Fruit fly (Drosophila melanogaster) whole organism, embryonic: Measurements from ENCODE around the gene Psn.

Experiments
- Aef1 ChIP-seq: fragments of 200-800 bp; sonication (Bioruptor generic); IDR thresholded peaks from 3 replicates; pipeline ENCODE4 v1.3.6; 2022; ENCODE audit warnings: missing biosample characterization, missing genetic modification characterization
- Atf6 ChIP-seq: fragments of 200-800 bp; sonication (Bioruptor generic); IDR thresholded peaks from 2 replicates; pipeline ENCODE4 v1.3.6; 2022; ENCODE audit warnings: missing biosample characterization, missing genetic modification characterization
- Blimp-1 ChIP-seq: fragments of 200-800 bp; sonication (Bioruptor generic); optimal IDR thresholded peaks from 3 replicates; lab custom pipeline; 2018; ENCODE audit warnings: missing biosample characterization, missing genetic modification characterization, mild to moderate bottlenecking, moderate library complexity, missing genetic modification reagents
- CG10431 ChIP-seq: fragments of 200-800 bp; sonication (Bioruptor generic); optimal IDR thresholded peaks from 3 replicates; lab custom pipeline; 2018; ENCODE audit warnings: missing biosample characterization, mild to moderate bottlenecking, missing genetic modification characterization
- CG11695 ChIP-seq: fragments of 200-800 bp; sonication (Bioruptor generic); IDR thresholded peaks from 3 replicates; pipeline ENCODE4 v1.3.6; 2022; ENCODE audit warnings: missing biosample characterization, missing genetic modification characterization
- CG11723 ChIP-seq: fragments of 200-800 bp; sonication (Bioruptor generic); optimal IDR thresholded peaks from 2 replicates; lab custom pipeline; 2017; ENCODE audit warnings: missing biosample characterization, mild to moderate bottlenecking, missing genetic modification characterization
- CG12104 ChIP-seq: fragments of 200-800 bp; sonication (Bioruptor generic); optimal IDR thresholded peaks from 3 replicates; lab custom pipeline; 2016; ENCODE audit warnings: missing biosample characterization, missing genetic modification characterization
- CG12299 ChIP-seq: fragments of 200-800 bp; sonication (Bioruptor generic); optimal IDR thresholded peaks from 2 replicates; lab custom pipeline; 2018; ENCODE audit warnings: missing biosample characterization, mild to moderate bottlenecking, missing genetic modification characterization
- CG14050 ChIP-seq: fragments of 200-800 bp; sonication (Bioruptor generic); IDR thresholded peaks from 3 replicates; pipeline ENCODE4 v1.3.6; 2022; ENCODE audit warnings: missing biosample characterization, missing genetic modification characterization
- CG14441 ChIP-seq: fragments of 200-800 bp; sonication (Bioruptor generic); IDR thresholded peaks from 2 replicates; pipeline ENCODE4 v1.3.6; 2022; ENCODE audit warnings: missing biosample characterization, missing genetic modification characterization
- CG17802 ChIP-seq: fragments of 200-800 bp; sonication (Bioruptor generic); optimal IDR thresholded peaks from 2 replicates; lab custom pipeline; 2018; ENCODE audit warnings: missing biosample characterization, mild to moderate bottlenecking, missing genetic modification characterization, moderate library complexity
- CG17829 ChIP-seq: fragments of 200-800 bp; optimal IDR thresholded peaks from 2 replicates; lab custom pipeline; 2019; ENCODE audit warnings: missing biosample characterization, mild to moderate bottlenecking, missing genetic modification characterization, moderate library complexity
- CG2199 ChIP-seq: fragments of 200-800 bp; sonication (Bioruptor generic); IDR thresholded peaks from 3 replicates; pipeline ENCODE4 v1.3.6; 2022; ENCODE audit warnings: missing biosample characterization, missing genetic modification characterization
- CG2712 ChIP-seq: fragments of 200-800 bp; optimal IDR thresholded peaks from 3 replicates; lab custom pipeline; 2019; ENCODE audit warnings: missing biosample characterization, mild to moderate bottlenecking, missing genetic modification characterization, moderate library complexity
- CG2889 ChIP-seq: fragments of 200-800 bp; sonication (Bioruptor generic); IDR thresholded peaks from 3 replicates; pipeline ENCODE4 v1.3.6; 2022; ENCODE audit warnings: missing biosample characterization, missing genetic modification characterization
- CG30403 ChIP-seq: fragments of 200-800 bp; sonication (Bioruptor generic); optimal IDR thresholded peaks from 3 replicates; lab custom pipeline; 2016; ENCODE audit warnings: missing biosample characterization, missing genetic modification characterization
- CG31365 ChIP-seq: fragments of 200-800 bp; sonication (Bioruptor generic); optimal IDR thresholded peaks from 2 replicates; lab custom pipeline; 2018; ENCODE audit warnings: missing biosample characterization, mild to moderate bottlenecking, missing genetic modification characterization
- CG32767 ChIP-seq: fragments of 200-800 bp; sonication (Bioruptor generic); IDR thresholded peaks from 2 replicates; pipeline ENCODE4 v1.3.6; 2022; ENCODE audit warnings: missing biosample characterization, missing genetic modification characterization
- CG42726 ChIP-seq: fragments of 200-800 bp; sonication (Bioruptor generic); IDR thresholded peaks from 2 replicates; pipeline ENCODE4 v1.3.6; 2022; ENCODE audit warnings: missing biosample characterization, missing genetic modification characterization; ENCODE audit not compliant: partially characterized antibody
- CG4282 ChIP-seq: fragments of 200-800 bp; sonication (Bioruptor generic); optimal IDR thresholded peaks from 2 replicates; lab custom pipeline; 2016; ENCODE audit warnings: missing biosample characterization, missing genetic modification characterization
- CG4854 ChIP-seq: fragments of 200-800 bp; sonication (Bioruptor generic); optimal IDR thresholded peaks from 2 replicates; lab custom pipeline; 2016; ENCODE audit warnings: missing biosample characterization, missing genetic modification characterization, inconsistent platforms
- CG7745 ChIP-seq: fragments of 200-800 bp; sonication (Bioruptor generic); optimal IDR thresholded peaks from 2 replicates; lab custom pipeline; 2018; ENCODE audit warnings: missing biosample characterization, mild to moderate bottlenecking, missing genetic modification characterization, moderate library complexity
- CG7786 ChIP-seq: fragments of 200-800 bp; sonication (Bioruptor generic); optimal IDR thresholded peaks from 2 replicates; lab custom pipeline; 2016; ENCODE audit warnings: missing biosample characterization, missing genetic modification characterization
- CG7987 ChIP-seq: fragments of 200-800 bp; sonication (Bioruptor generic); optimal IDR thresholded peaks from 2 replicates; lab custom pipeline; 2018; ENCODE audit warnings: missing biosample characterization, mild to moderate bottlenecking, missing genetic modification characterization, moderate library complexity
- CTCF ChIP-seq: fragments of 200-800 bp; sonication (Bioruptor generic); optimal IDR thresholded peaks from 2 replicates; lab custom pipeline; 2017; ENCODE audit warnings: missing biosample characterization, mild to moderate bottlenecking, missing genetic modification characterization, moderate library complexity
- Chrac-16 ChIP-seq: fragments of 200-800 bp; sonication (Bioruptor generic); optimal IDR thresholded peaks from 3 replicates; lab custom pipeline; 2016; ENCODE audit warnings: missing biosample characterization, missing genetic modification characterization
- CoRest ChIP-seq: fragments of 200-800 bp; sonication (Bioruptor generic); optimal IDR thresholded peaks from 3 replicates; lab custom pipeline; 2018; ENCODE audit warnings: missing biosample characterization, mild to moderate bottlenecking, missing genetic modification characterization, moderate library complexity
- CrebB ChIP-seq: fragments of 200-800 bp; sonication (Bioruptor generic); optimal IDR thresholded peaks from 3 replicates; lab custom pipeline; 2018; ENCODE audit warnings: missing biosample characterization, mild to moderate bottlenecking, missing genetic modification characterization
- Fer2 ChIP-seq: fragments of 200-800 bp; sonication (Bioruptor generic); optimal IDR thresholded peaks from 2 replicates; lab custom pipeline; 2018; ENCODE audit warnings: missing biosample characterization, mild to moderate bottlenecking, missing genetic modification characterization, moderate library complexity
- Kr ChIP-seq: fragments of 200-800 bp; sonication (Bioruptor generic); optimal IDR thresholded peaks from 2 replicates; lab custom pipeline; 2017; ENCODE audit warnings: missing biosample characterization, mild to moderate bottlenecking, missing genetic modification characterization
- NK7.1 ChIP-seq: fragments of 200-800 bp; sonication (Bioruptor generic); optimal IDR thresholded peaks from 3 replicates; lab custom pipeline; 2016; ENCODE audit warnings: missing biosample characterization, missing genetic modification characterization
- Oaz ChIP-seq: fragments of 200-800 bp; sonication (Bioruptor generic); IDR thresholded peaks from 2 replicates; pipeline ENCODE4 v1.3.6; 2022; ENCODE audit warnings: missing biosample characterization, missing genetic modification characterization
- Ravus ChIP-seq: fragments of 200-800 bp; sonication (Bioruptor generic); IDR thresholded peaks from 2 replicates; pipeline ENCODE4 v1.3.6; 2022; ENCODE audit warnings: missing biosample characterization, missing genetic modification characterization
- Vsx1 ChIP-seq: fragments of 200-800 bp; sonication (Bioruptor generic); optimal IDR thresholded peaks from 2 replicates; lab custom pipeline; 2017; ENCODE audit warnings: missing biosample characterization, mild to moderate bottlenecking, missing genetic modification characterization, missing genetic modification reagents
- chn ChIP-seq: fragments of 200-800 bp; sonication (Bioruptor generic); optimal IDR thresholded peaks from 2 replicates; lab custom pipeline; 2016; ENCODE audit warnings: missing biosample characterization, missing genetic modification characterization
- fd3F ChIP-seq: fragments of 200-800 bp; sonication (Bioruptor generic); optimal IDR thresholded peaks from 2 replicates; lab custom pipeline; 2018; ENCODE audit warnings: missing biosample characterization, mild to moderate bottlenecking, missing genetic modification characterization, moderate library complexity
- ftz-f1 ChIP-seq: fragments of 200-800 bp; sonication (Bioruptor generic); optimal IDR thresholded peaks from 2 replicates; lab custom pipeline; 2016; ENCODE audit warnings: missing biosample characterization, missing genetic modification characterization
- fu2 ChIP-seq: fragments of 200-800 bp; sonication (Bioruptor generic); optimal IDR thresholded peaks from 2 replicates; lab custom pipeline; 2016; ENCODE audit warnings: missing biosample characterization, missing genetic modification characterization
- gcm ChIP-seq: fragments of 200-800 bp; sonication (Bioruptor generic); optimal IDR thresholded peaks from 2 replicates; lab custom pipeline; 2019; ENCODE audit warnings: missing biosample characterization, mild to moderate bottlenecking, missing genetic modification characterization, moderate library complexity
- gsb ChIP-seq: fragments of 200-800 bp; sonication (Bioruptor generic); IDR thresholded peaks from 2 replicates; pipeline ENCODE4 v1.3.6; 2022; ENCODE audit warnings: missing biosample characterization, missing genetic modification characterization
- hb ChIP-seq: fragments of 200-800 bp; sonication (Bioruptor generic); IDR thresholded peaks from 3 replicates; pipeline ENCODE4 v1.3.6; 2022; ENCODE audit warnings: missing biosample characterization, missing genetic modification characterization; ENCODE audit not compliant: partially characterized antibody
- hth ChIP-seq: fragments of >200 bp; optimal IDR thresholded peaks from 2 replicates; lab custom pipeline; 2017; ENCODE audit warnings: inconsistent platforms
- ind ChIP-seq: fragments of 200-800 bp; sonication (Bioruptor generic); optimal IDR thresholded peaks from 3 replicates; lab custom pipeline; 2016; ENCODE audit warnings: missing biosample characterization, missing genetic modification characterization
- inv ChIP-seq: fragments of 200-800 bp; sonication (Bioruptor generic); IDR thresholded peaks from 2 replicates; pipeline ENCODE4 v1.3.6; 2022; ENCODE audit warnings: missing biosample characterization, missing genetic modification characterization; ENCODE audit not compliant: partially characterized antibody
- lov ChIP-seq, 2 experiments: fragments of 200-800 bp in 1 of 2; fragments of >200 bp in 1 of 2; sonication (Bioruptor generic) in 1 of 2; IDR thresholded peaks in 1 of 2; optimal IDR thresholded peaks in 1 of 2; 2 replicates in 1 of 2; 3 replicates in 1 of 2; pipeline versions ENCODE4 v1.3.6 to Lab custom; 2017 to 2022; ENCODE audit warnings: missing biosample characterization in 1 of 2, missing genetic modification characterization in 1 of 2
- peb ChIP-seq: fragments of 200-800 bp; sonication (Bioruptor generic); IDR thresholded peaks from 2 replicates; pipeline ENCODE4 v1.3.6; 2022; ENCODE audit warnings: missing biosample characterization, missing genetic modification characterization
- slou ChIP-seq: fragments of 200-800 bp; sonication (Bioruptor generic); optimal IDR thresholded peaks from 3 replicates; lab custom pipeline; 2016; ENCODE audit warnings: missing biosample characterization, missing genetic modification characterization
- sna ChIP-seq: fragments of 200-800 bp; sonication (Bioruptor generic); IDR thresholded peaks from 2 replicates; pipeline ENCODE4 v1.3.6; 2022; ENCODE audit warnings: missing biosample characterization, missing genetic modification characterization; ENCODE audit not compliant: partially characterized antibody
- sr ChIP-seq: fragments of 200-800 bp; sonication (Bioruptor generic); IDR thresholded peaks from 3 replicates; pipeline ENCODE4 v1.3.6; 2022; ENCODE audit warnings: missing biosample characterization, missing genetic modification characterization
- stwl ChIP-seq: fragments of 200-800 bp; sonication (Bioruptor generic); optimal IDR thresholded peaks from 3 replicates; lab custom pipeline; 2018; ENCODE audit warnings: missing biosample characterization, mild to moderate bottlenecking, missing genetic modification characterization, moderate library complexity
- trh ChIP-seq: fragments of 200-800 bp; sonication (Bioruptor generic); optimal IDR thresholded peaks from 2 replicates; lab custom pipeline; 2016; ENCODE audit warnings: missing biosample characterization, missing genetic modification characterization
- yki ChIP-seq: fragments of >200 bp; optimal IDR thresholded peaks from 3 replicates; lab custom pipeline; 2018

Gene Psn

DNA sequence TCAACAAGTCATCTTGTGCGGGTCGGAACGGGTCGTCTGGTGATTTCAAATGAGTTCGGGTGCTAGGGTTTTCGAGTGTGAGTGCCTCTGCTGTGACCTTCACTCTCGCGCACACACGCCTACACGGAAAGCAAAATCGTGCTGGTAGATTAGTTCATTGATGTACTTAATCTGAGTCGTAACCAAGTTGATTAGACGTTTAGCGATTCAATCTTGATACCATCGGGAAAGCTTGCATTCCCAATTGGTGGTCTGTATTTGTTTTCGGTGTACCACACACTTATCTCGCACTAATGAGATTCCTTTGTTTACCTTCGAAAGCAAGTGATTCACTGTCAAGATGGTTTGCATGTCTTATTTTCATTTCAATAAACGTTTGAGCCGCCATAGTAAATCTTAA is 43.3 kb upstream of the Psn start (continued):
- TF ChIP-seq stwl (tag; lab: Kevin White, UChicago) = no peak
- peak; percentile 28 for TF ChIP-seq fd3F (GFP tag; lab: Kevin White, UChicago)
- no peak for TF ChIP-seq gsb (GFP tag; lab: Robert Waterston, UW)
- no peak for TF ChIP-seq CG17802 (tag; lab: Kevin White, UChicago)
- no peak for TF ChIP-seq Ravus (GFP tag; lab: Robert Waterston, UW)
- TF ChIP-seq hth (lab: Kevin White, UChicago) = no peak
- peak; percentile 18 for TF ChIP-seq chn (GFP tag; lab: Kevin White, UChicago)
- TF ChIP-seq yki (lab: Kevin White, UChicago) = no peak
- 0 out of 3 replicates have a peak, but pooled peaks have one; percentile 38 for TF ChIP-seq CG2889 (GFP tag; lab: Robert Waterston, UW)
- no peak for TF ChIP-seq CG32767 (GFP tag; lab: Robert Waterston, UW)
- TF ChIP-seq sr = 0 out of 3 replicates have a peak, but pooled peaks have one; percentile 35
- peak; percentile 57; the same call in 2 of the 3 replicates for TF ChIP-seq Aef1 (GFP tag; lab: Robert Waterston, UW)
- TF ChIP-seq NK7.1 (GFP tag; lab: Kevin White, UChicago) = no peak
- TF ChIP-seq hb (GFP tag; lab: Robert Waterston, UW) = no peak
- no peak for TF ChIP-seq Fer2 (tag; lab: Kevin White, UChicago)
- no peak for TF ChIP-seq CG4854
- no peak for TF ChIP-seq CG14050
- TF ChIP-seq CoRest (tag; lab: Kevin White, UChicago) = peak; percentile 21
- peak; percentile 66 for TF ChIP-seq CG11695 (GFP tag; lab: Robert Waterston, UW)
- TF ChIP-seq CG2712 = peak; percentile 12
- TF ChIP-seq CG12299 = no peak
- TF ChIP-seq ftz-f1 (GFP tag; lab: Kevin White, UChicago) = peak; percentile 79
- TF ChIP-seq CG17829 (tag; lab: Kevin White, UChicago) = no peak
- peak; percentile 31 for TF ChIP-seq CG30403 (GFP tag; lab: Kevin White, UChicago)
- TF ChIP-seq gcm = peak; percentile 41
- peak; percentile 60; the same call in 1 of the 2 replicates for TF ChIP-seq CG14441 (GFP tag; lab: Robert Waterston, UW)
- no peak for TF ChIP-seq inv
- TF ChIP-seq Blimp-1 (GFP tag; lab: Kevin White, UChicago) = no peak
- no peak for TF ChIP-seq CG10431 (GFP tag; lab: Kevin White, UChicago)
- TF ChIP-seq CG7786 (GFP tag; lab: Kevin White, UChicago) = peak; percentile 31
- no peak for TF ChIP-seq slou (GFP tag; lab: Kevin White, UChicago)
- TF ChIP-seq Oaz (GFP tag; lab: Robert Waterston, UW) = no peak
- TF ChIP-seq CG2199 (GFP tag; lab: Robert Waterston, UW) = no peak
- no peak for TF ChIP-seq lov (optimal IDR thresholded peaks at IDR 0.05; lab: Kevin White, UChicago)
- no peak for TF ChIP-seq lov (GFP tag; IDR thresholded peaks at IDR 0.05; lab: Robert Waterston, UW)
- no peak for TF ChIP-seq CG31365 (tag; lab: Kevin White, UChicago)
- no peak for TF ChIP-seq CG7745 (tag; lab: Kevin White, UChicago)
- no peak for TF ChIP-seq fu2
- no peak for TF ChIP-seq Vsx1
- TF ChIP-seq sna (GFP tag; lab: Robert Waterston, UW) = no peak
- TF ChIP-seq CG12104 (GFP tag; lab: Kevin White, UChicago) = no peak
- no peak for TF ChIP-seq Chrac-16 (GFP tag; lab: Kevin White, UChicago)
- TF ChIP-seq Kr = no peak
- no peak for TF ChIP-seq CG11723
- TF ChIP-seq Atf6 = peak; percentile 70
- no peak for TF ChIP-seq peb
- no peak for TF ChIP-seq trh
- peak; percentile 28 for TF ChIP-seq CG7987 (GFP tag; lab: Kevin White, UChicago)
- TF ChIP-seq CG42726 (GFP tag; lab: Robert Waterston, UW) = no peak
- TF ChIP-seq CrebB (tag; lab: Kevin White, UChicago) = peak; percentile 25
- no peak for TF ChIP-seq CTCF
- no peak for TF ChIP-seq CG4282 (GFP tag; lab: Kevin White, UChicago)
- peak; percentile 36 for TF ChIP-seq ind (GFP tag; lab: Kevin White, UChicago)
